Worm (Caenorhabditis elegans) whole organism, L4 larva: ENCODE measurements around the gene F23H11.7.

ENCODE experiments used
- D1046.2 ChIP-seq: fragments of 200-800 bp; sonication (Bioruptor generic); IDR thresholded peaks from 2 replicates; pipeline ENCODE4 v1.3.6; 2022; ENCODE audit warnings: missing genetic modification characterization, missing compliant biosample characterization
- ceh-28 ChIP-seq: fragments of 150-350 bp; optimal IDR thresholded peaks from 2 replicates; lab custom pipeline; 2014; ENCODE audit warnings: missing biosample characterization, missing genetic modification reagents, missing genetic modification characterization
- ces-1 ChIP-seq: fragments of 150-350 bp; sonication (generic microtip); optimal IDR thresholded peaks from 4 replicates; lab custom pipeline; 2014; ENCODE audit warnings: missing biosample characterization, missing genetic modification reagents, missing genetic modification characterization
- jun-1 ChIP-seq: fragments of 150-350 bp; optimal IDR thresholded peaks from 2 replicates; lab custom pipeline; 2014; ENCODE audit warnings: missing biosample characterization, missing genetic modification reagents, missing genetic modification characterization
- mdl-1 ChIP-seq, 2 experiments: fragments of 150-350 bp in 1 of 2; sonication (generic microtip) in 1 of 2; optimal IDR thresholded peaks; 2 replicates each; lab custom pipeline; 2014 to 2017; ENCODE audit warnings: missing biosample characterization in 2 of 2, missing genetic modification characterization in 2 of 2
- mdt-29 ChIP-seq: fragments of 200-800 bp; sonication (Bioruptor generic); IDR thresholded peaks from 2 replicates; pipeline ENCODE4 v1.3.6; 2022; ENCODE audit warnings: missing genetic modification reagents, missing genetic modification characterization, missing compliant biosample characterization
- nhr-10 ChIP-seq: fragments of 150-350 bp; optimal IDR thresholded peaks from 2 replicates; lab custom pipeline; 2014; ENCODE audit warnings: missing biosample characterization, missing genetic modification characterization
- nhr-76 ChIP-seq: fragments of 150-350 bp; optimal IDR thresholded peaks from 2 replicates; lab custom pipeline; 2014; ENCODE audit warnings: missing biosample characterization, missing genetic modification characterization
- snpc-1.2 ChIP-seq: fragments of 200-800 bp; sonication (Bioruptor generic); IDR thresholded peaks from 2 replicates; pipeline ENCODE4 v1.3.6; 2022; ENCODE audit warnings: missing genetic modification reagents, missing genetic modification characterization, missing compliant biosample characterization
- spr-3 ChIP-seq: fragments of 200-800 bp; sonication (Bioruptor generic); optimal IDR thresholded peaks from 2 replicates; lab custom pipeline; 2018; ENCODE audit warnings: mild to moderate bottlenecking, missing genetic modification characterization, missing compliant biosample characterization
- zag-1 ChIP-seq: fragments of 150-350 bp; optimal IDR thresholded peaks from 2 replicates; lab custom pipeline; 2014; ENCODE audit warnings: missing biosample characterization, missing genetic modification characterization

- TF ChIP-seq snpc-1.2 (GFP tag; lab: Robert Waterston, UW), result no peak
- TF ChIP-seq jun-1 (tag; lab: Kevin White, UChicago), result no peak
- no peak for TF ChIP-seq D1046.2 (GFP tag; lab: Robert Waterston, UW)
- no peak for TF ChIP-seq mdl-1 (tag; optimal IDR thresholded peaks at IDR 0.05; lab: Kevin White, UChicago)
- no peak for TF ChIP-seq ces-1 (GFP tag; lab: Kevin White, UChicago)
- TF ChIP-seq spr-3 (GFP tag; lab: Kevin White, UChicago), result no peak
- TF ChIP-seq zag-1, result no peak
- no peak for TF ChIP-seq ceh-28 (tag; lab: Kevin White, UChicago)
- no peak for TF ChIP-seq nhr-76 (tag; lab: Kevin White, UChicago)
- TF ChIP-seq mdt-29 (GFP tag; lab: Robert Waterston, UW), result no peak
- no peak for TF ChIP-seq nhr-10
Observed at ce11 chrIII:873432-873831, 45.8 kb downstream of the F23H11.7 start, which contains the start of gene clc-19.
